Worm (Caenorhabditis elegans) whole organism, L4 larva: ENCODE measurements around the gene gana-1.

Experiments
- R02D3.7 ChIP-seq: fragments of 150-350 bp; sonication (generic microtip); optimal IDR thresholded peaks from 3 replicates; lab custom pipeline; 2014; ENCODE audit warnings: missing biosample characterization, missing genetic modification characterization
- aha-1 ChIP-seq: fragments of 150-350 bp; peaks from one replicate; lab custom pipeline; 2014; ENCODE audit warnings: missing biosample characterization, missing genetic modification characterization
- daf-12 ChIP-seq: fragments of 150-350 bp; optimal IDR thresholded peaks from 2 replicates; lab custom pipeline; 2014; ENCODE audit warnings: missing biosample characterization, missing genetic modification reagents, missing genetic modification characterization
- egl-27 ChIP-seq: sonication (generic microtip); optimal IDR thresholded peaks from 3 replicates; lab custom pipeline; 2017; ENCODE audit warnings: missing biosample characterization, missing genetic modification reagents, missing genetic modification characterization
- fkh-10 ChIP-seq: fragments of 150-350 bp; optimal IDR thresholded peaks from 2 replicates; lab custom pipeline; 2014; ENCODE audit warnings: missing biosample characterization, missing genetic modification reagents, missing genetic modification characterization
- nhr-76 ChIP-seq: fragments of 150-350 bp; optimal IDR thresholded peaks from 2 replicates; lab custom pipeline; 2014; ENCODE audit warnings: missing biosample characterization, missing genetic modification characterization
- skn-1 ChIP-seq: fragments of 150-350 bp; optimal IDR thresholded peaks from 2 replicates; lab custom pipeline; 2014; ENCODE audit warnings: missing biosample characterization, missing genetic modification characterization
- unc-130 ChIP-seq: sonication (generic microtip); optimal IDR thresholded peaks from 2 replicates; lab custom pipeline; 2016; ENCODE audit warnings: missing genetic modification reagents, missing genetic modification characterization, missing compliant biosample characterization
- zag-1 ChIP-seq: fragments of 150-350 bp; optimal IDR thresholded peaks from 2 replicates; lab custom pipeline; 2014; ENCODE audit warnings: missing biosample characterization, missing genetic modification characterization

- TF ChIP-seq fkh-10 (GFP tag; lab: Kevin White, UChicago) = no peak
- TF ChIP-seq unc-130 = no peak
- no peak for TF ChIP-seq aha-1
- no peak for TF ChIP-seq nhr-76 (tag; lab: Kevin White, UChicago)
- no peak for TF ChIP-seq egl-27
- no peak for TF ChIP-seq skn-1 (tag; lab: Kevin White, UChicago)
- no peak for TF ChIP-seq daf-12 (tag; lab: Kevin White, UChicago)
- TF ChIP-seq R02D3.7 = no peak
- no peak for TF ChIP-seq zag-1
Measured at ce11 chrV:12085867-12086634, 983 bp upstream of the gana-1 start.
